Worm (Caenorhabditis elegans) whole organism, L4 larva: ENCODE results near the gene srh-70.
"Not testable (repeated sequence)": the region's sequence is repeated elsewhere in the genome, so short reads cannot be mapped to it uniquely, and the experiment has no call there.

ENCODE experiments used
- D1046.2 ChIP-seq: fragments of 200-800 bp; sonication (Bioruptor generic); IDR thresholded peaks from 2 replicates; pipeline ENCODE4 v1.3.6; 2022; ENCODE audit warnings: missing genetic modification characterization, missing compliant biosample characterization
- R02D3.7 ChIP-seq: fragments of 150-350 bp; sonication (generic microtip); optimal IDR thresholded peaks from 3 replicates; lab custom pipeline; 2014; ENCODE audit warnings: missing biosample characterization, missing genetic modification characterization
- aha-1 ChIP-seq: fragments of 150-350 bp; peaks from one replicate; lab custom pipeline; 2014; ENCODE audit warnings: missing biosample characterization, missing genetic modification characterization
- ceh-28 ChIP-seq: fragments of 150-350 bp; optimal IDR thresholded peaks from 2 replicates; lab custom pipeline; 2014; ENCODE audit warnings: missing biosample characterization, missing genetic modification reagents, missing genetic modification characterization
- ces-1 ChIP-seq: fragments of 150-350 bp; sonication (generic microtip); optimal IDR thresholded peaks from 4 replicates; lab custom pipeline; 2014; ENCODE audit warnings: missing biosample characterization, missing genetic modification reagents, missing genetic modification characterization
- daf-12 ChIP-seq: fragments of 150-350 bp; optimal IDR thresholded peaks from 2 replicates; lab custom pipeline; 2014; ENCODE audit warnings: missing biosample characterization, missing genetic modification reagents, missing genetic modification characterization
- nhr-11 ChIP-seq: fragments of 150-350 bp; optimal IDR thresholded peaks from 2 replicates; lab custom pipeline; 2014; ENCODE audit warnings: missing biosample characterization, missing genetic modification characterization
- nhr-237 ChIP-seq: sonication (generic microtip); optimal IDR thresholded peaks from 2 replicates; lab custom pipeline; 2017; ENCODE audit warnings: missing biosample characterization, missing genetic modification characterization
- set-16 ChIP-seq: fragments of 200-800 bp; sonication (Bioruptor generic); IDR thresholded peaks from 2 replicates; pipeline ENCODE4 v1.3.6; 2022; ENCODE audit warnings: missing genetic modification reagents, missing genetic modification characterization, missing compliant biosample characterization
- unc-62 ChIP-seq, 3 experiments: fragments of 150-350 bp in 1 of 3; sonication (generic microtip); optimal IDR thresholded peaks in 2 of 3; peaks in 1 of 3; 1 replicate in 1 of 3; 2 replicates in 2 of 3; lab custom pipeline; 2014 to 2017; ENCODE audit warnings: missing biosample characterization in 3 of 3, missing genetic modification characterization in 3 of 3, missing genetic modification reagents in 3 of 3, missing genotype in 1 of 3
- ztf-11 ChIP-seq: fragments of 150-350 bp; optimal IDR thresholded peaks from 2 replicates; lab custom pipeline; 2014; ENCODE audit warnings: missing biosample characterization, missing genetic modification characterization

DNA sequence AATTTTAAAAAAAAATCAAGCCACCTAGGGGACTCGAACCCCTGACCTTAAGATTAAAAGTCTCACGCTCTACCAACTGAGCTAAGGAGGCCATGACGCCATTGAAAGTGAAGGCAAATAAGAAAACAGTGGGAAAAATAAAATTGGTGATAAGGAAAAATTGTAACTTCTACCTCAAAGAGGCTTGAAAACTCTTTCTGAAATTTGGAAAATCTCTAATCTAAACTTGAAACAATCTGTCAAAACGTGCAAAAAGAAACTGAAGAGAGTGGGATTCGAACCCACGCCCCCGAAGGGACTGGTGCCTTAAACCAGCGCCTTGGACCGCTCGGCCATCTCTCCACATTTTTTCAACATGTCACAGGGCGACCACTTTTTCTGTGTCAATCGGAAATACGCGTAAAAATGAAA lies 23.0 kb upstream of the srh-70 start:
- not testable (repeated sequence) for TF ChIP-seq aha-1 (tag; lab: Kevin White, UChicago); nhr-237 (tag; lab: Kevin White, UChicago); ceh-28 (tag; lab: Kevin White, UChicago); daf-12 (tag; lab: Kevin White, UChicago); nhr-11 (tag; lab: Kevin White, UChicago); ces-1 (GFP tag; lab: Kevin White, UChicago); ztf-11; D1046.2 (GFP tag; lab: Robert Waterston, UW); unc-62 (GFP tag; optimal IDR thresholded peaks at IDR 0.05 in 1 of 2; lab: Kevin White, UChicago); unc-62 (tag; optimal IDR thresholded peaks at IDR 0.05; lab: Kevin White, UChicago); R02D3.7 (tag; lab: Kevin White, UChicago)
- TF ChIP-seq set-16 (GFP tag; lab: Robert Waterston, UW), result peak; percentile 15; the same call in 1 of the 2 replicates
